Worm (Caenorhabditis elegans) whole organism, young adult: ENCODE results near the gene fbxc-17.

Experiments
- F49E8.2 ChIP-seq: sonication (generic microtip); optimal IDR thresholded peaks from 3 replicates; lab custom pipeline; 2017; ENCODE audit warnings: missing genetic modification characterization, mild to moderate bottlenecking, missing compliant biosample characterization, antibody characterized with exemption, moderate library complexity; ENCODE audit not compliant: insufficient read depth
- F57C9.4 ChIP-seq: sonication (generic microtip); optimal IDR thresholded peaks from 2 replicates; lab custom pipeline; 2017; ENCODE audit warnings: mild to moderate bottlenecking, missing genetic modification characterization, missing compliant biosample characterization
- nhr-179 ChIP-seq: sonication (generic microtip); optimal IDR thresholded peaks from 2 replicates; lab custom pipeline; 2016; ENCODE audit warnings: mild to moderate bottlenecking, missing genetic modification characterization, missing compliant biosample characterization
- somi-1 ChIP-seq: fragments of 200-800 bp; sonication (Bioruptor generic); optimal IDR thresholded peaks from 2 replicates; lab custom pipeline; 2018; ENCODE audit warnings: mild to moderate bottlenecking, missing genetic modification characterization, missing compliant biosample characterization

DNA sequence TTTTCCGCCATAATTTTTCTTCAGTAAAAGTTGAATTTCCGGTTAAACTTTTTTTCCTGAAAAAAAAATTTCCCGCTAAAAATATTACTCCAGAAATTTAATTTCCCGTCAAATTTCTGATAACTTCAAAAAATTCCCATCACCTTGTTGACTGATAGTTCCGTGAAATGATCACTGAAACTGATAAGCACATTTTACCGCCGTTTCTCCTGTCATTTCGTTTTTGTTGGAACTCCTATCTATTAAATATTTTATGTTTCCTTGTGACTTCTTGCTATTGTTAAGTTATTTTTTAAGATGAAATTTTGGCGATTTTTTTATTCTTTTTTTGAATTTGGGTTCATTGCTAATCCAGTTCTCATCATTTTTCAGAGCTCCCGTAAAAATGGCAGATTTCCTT lies 49.6 kb upstream of the fbxc-17 start, which contains the start of gene math-34:
- TF ChIP-seq somi-1 (GFP tag; lab: Kevin White, UChicago) (no peak), nhr-179 (no peak), F49E8.2 (tag; lab: Kevin White, UChicago) (no peak), F57C9.4 (tag; lab: Kevin White, UChicago) (no peak)
